Worm (Caenorhabditis elegans): Measurements from ENCODE around the gene srg-59.

ce11 chrV:2690478-2690877 lies 34.6 kb downstream of the srg-59 start:
- TF ChIP-seq ces-1 (GFP tag; optimal IDR thresholded peaks at IDR 0.05) (no peak), jun-1 (tag; optimal IDR thresholded peaks at IDR 0.05) (no peak), tlp-1 (tag; optimal IDR thresholded peaks at IDR 0.05) (no peak), xbp-1 (tag; optimal IDR thresholded peaks at IDR 0.05) (no peak), lin-39 (tag; optimal IDR thresholded peaks at IDR 0.05) (no peak), ztf-4 (tag; optimal IDR thresholded peaks at IDR 0.05) (no peak)

Data from whole organism, L1 larva.